Worm (Caenorhabditis elegans) whole organism, L2 larva: ENCODE data around the gene Y27F2A.8.
"Not testable (repeated sequence)": the region's sequence is repeated elsewhere in the genome, so short reads cannot be mapped to it uniquely, and the experiment has no call there.

Experiments used
- R02D3.7 ChIP-seq: fragments of 150-350 bp; optimal IDR thresholded peaks from 2 replicates; lab custom pipeline; 2014; ENCODE audit warnings: missing biosample characterization, missing genetic modification characterization
- Y55F3AM.14 ChIP-seq: fragments of 200-800 bp; sonication (Bioruptor generic); optimal IDR thresholded peaks from 2 replicates; lab custom pipeline; 2018; ENCODE audit warnings: mild to moderate bottlenecking, missing genetic modification characterization, missing compliant biosample characterization
- ZK546.5 ChIP-seq: sonication (generic microtip); optimal IDR thresholded peaks from 2 replicates; lab custom pipeline; 2017; ENCODE audit warnings: missing biosample characterization, missing genetic modification characterization
- alr-1 ChIP-seq: fragments of 150-350 bp; optimal IDR thresholded peaks from 2 replicates; lab custom pipeline; 2014; ENCODE audit warnings: missing biosample characterization, missing genetic modification characterization
- aly-2 ChIP-seq: fragments of 150-350 bp; optimal IDR thresholded peaks from 2 replicates; lab custom pipeline; 2014; ENCODE audit warnings: missing biosample characterization, missing genetic modification characterization
- ama-1 ChIP-seq: fragments of 150-350 bp; optimal IDR thresholded peaks from 2 replicates; lab custom pipeline; 2018; ENCODE audit warnings: inconsistent platforms
- blmp-1 ChIP-seq: sonication (generic microtip); optimal IDR thresholded peaks from 2 replicates; lab custom pipeline; 2017; ENCODE audit warnings: missing genetic modification characterization, mild to moderate bottlenecking, missing compliant biosample characterization, antibody characterized with exemption, moderate library complexity; ENCODE audit not compliant: insufficient read depth
- crh-2 ChIP-seq: sonication (generic microtip); optimal IDR thresholded peaks from 2 replicates; lab custom pipeline; 2017; ENCODE audit warnings: missing biosample characterization, missing genetic modification characterization
- dmd-4 ChIP-seq: sonication (generic microtip); optimal IDR thresholded peaks from 2 replicates; lab custom pipeline; 2017; ENCODE audit warnings: missing biosample characterization, missing genetic modification characterization
- egl-27 ChIP-seq: sonication (generic microtip); optimal IDR thresholded peaks from 3 replicates; lab custom pipeline; 2017; ENCODE audit warnings: missing biosample characterization, missing genetic modification reagents, missing genetic modification characterization
- elt-3 ChIP-seq: sonication (generic microtip); optimal IDR thresholded peaks from 2 replicates; lab custom pipeline; 2017; ENCODE audit warnings: missing biosample characterization, missing genetic modification characterization
- fos-1 ChIP-seq: fragments of 150-350 bp; optimal IDR thresholded peaks from 2 replicates; lab custom pipeline; 2014; ENCODE audit warnings: missing biosample characterization, missing genetic modification characterization
- gmeb-1 ChIP-seq: fragments of 150-350 bp; optimal IDR thresholded peaks from 2 replicates; lab custom pipeline; 2014; ENCODE audit warnings: missing biosample characterization, missing genetic modification characterization
- lin-11 ChIP-seq: fragments of 150-350 bp; sonication (generic microtip); optimal IDR thresholded peaks from 2 replicates; lab custom pipeline; 2014; ENCODE audit warnings: missing biosample characterization, missing genetic modification characterization, inconsistent platforms, mixed read lengths
- lin-13 ChIP-seq: fragments of 150-350 bp; optimal IDR thresholded peaks from 2 replicates; lab custom pipeline; 2014; ENCODE audit warnings: missing biosample characterization, missing genetic modification reagents, missing genetic modification characterization
- lin-39 ChIP-seq: fragments of 150-350 bp; optimal IDR thresholded peaks from 2 replicates; lab custom pipeline; 2014; ENCODE audit warnings: missing biosample characterization, missing genetic modification reagents, missing genetic modification characterization
- lsy-2 ChIP-seq, 2 experiments: fragments of 150-350 bp in 1 of 2; sonication (generic microtip) in 1 of 2; optimal IDR thresholded peaks; 2 replicates each; lab custom pipeline; 2014 to 2017; ENCODE audit warnings: missing biosample characterization in 2 of 2, missing genetic modification characterization in 2 of 2
- mab-5 ChIP-seq: fragments of 150-350 bp; optimal IDR thresholded peaks from 2 replicates; lab custom pipeline; 2014; ENCODE audit warnings: missing biosample characterization, missing genetic modification characterization
- mbf-1 ChIP-seq: sonication (generic microtip); optimal IDR thresholded peaks from 2 replicates; lab custom pipeline; 2017; ENCODE audit warnings: missing biosample characterization, missing genetic modification characterization
- mdl-1 ChIP-seq, 2 experiments: fragments of 150-350 bp in 1 of 2; sonication (generic microtip) in 1 of 2; optimal IDR thresholded peaks; 2 replicates each; lab custom pipeline; 2017; ENCODE audit warnings: missing biosample characterization in 2 of 2, missing genetic modification characterization in 2 of 2
- nhr-10 ChIP-seq: sonication (generic microtip); optimal IDR thresholded peaks from 2 replicates; lab custom pipeline; 2017; ENCODE audit warnings: missing biosample characterization, missing genetic modification characterization
- nhr-12 ChIP-seq: fragments of 150-350 bp; optimal IDR thresholded peaks from 2 replicates; lab custom pipeline; 2014; ENCODE audit warnings: missing biosample characterization, missing genetic modification characterization
- nhr-129 ChIP-seq: fragments of 150-350 bp; optimal IDR thresholded peaks from 2 replicates; lab custom pipeline; 2014; ENCODE audit warnings: missing biosample characterization, missing genetic modification characterization
- nhr-21 ChIP-seq: fragments of 150-350 bp; optimal IDR thresholded peaks from 2 replicates; lab custom pipeline; 2014; ENCODE audit warnings: missing biosample characterization, missing genetic modification characterization
- nhr-23 ChIP-seq: fragments of 150-350 bp; optimal IDR thresholded peaks from 2 replicates; lab custom pipeline; 2014; ENCODE audit warnings: missing biosample characterization, missing genetic modification reagents, missing genetic modification characterization
- nhr-237 ChIP-seq: fragments of 150-350 bp; optimal IDR thresholded peaks from 2 replicates; lab custom pipeline; 2014; ENCODE audit warnings: missing biosample characterization, missing genetic modification characterization
- nhr-77 ChIP-seq: fragments of 150-350 bp; optimal IDR thresholded peaks from 2 replicates; lab custom pipeline; 2014; ENCODE audit warnings: missing biosample characterization, missing genetic modification characterization
- peb-1 ChIP-seq: fragments of 150-350 bp; optimal IDR thresholded peaks from 2 replicates; lab custom pipeline; 2014; ENCODE audit warnings: missing biosample characterization, missing genetic modification characterization
- sem-4 ChIP-seq: fragments of 150-350 bp; optimal IDR thresholded peaks from 2 replicates; lab custom pipeline; 2014; ENCODE audit warnings: missing biosample characterization, missing genetic modification reagents, missing genetic modification characterization
- sma-3 ChIP-seq: sonication (generic microtip); optimal IDR thresholded peaks from 2 replicates; lab custom pipeline; 2016; ENCODE audit warnings: missing genetic modification reagents, missing genetic modification characterization, missing compliant biosample characterization
- sma-9 ChIP-seq, 2 experiments: fragments of 150-350 bp in 1 of 2; sonication (generic microtip) in 1 of 2; optimal IDR thresholded peaks; 2 replicates each; lab custom pipeline; 2014 to 2016; ENCODE audit warnings: missing genetic modification characterization in 2 of 2, mild to moderate bottlenecking in 1 of 2, missing biosample characterization in 1 of 2, missing compliant biosample characterization in 1 of 2, missing genetic modification reagents in 1 of 2, moderate library complexity in 1 of 2
- unc-55 ChIP-seq: fragments of 150-350 bp; sonication (generic microtip); optimal IDR thresholded peaks from 3 replicates; lab custom pipeline; 2014; ENCODE audit warnings: missing biosample characterization, missing genetic modification reagents, missing genetic modification characterization
- zag-1 ChIP-seq: fragments of 150-350 bp; optimal IDR thresholded peaks from 2 replicates; lab custom pipeline; 2014; ENCODE audit warnings: missing biosample characterization, missing genetic modification characterization
- ztf-1 ChIP-seq: fragments of 200-800 bp; sonication (Bioruptor generic); conservative IDR thresholded peaks from 2 replicates; pipeline ENCODE4 v1.3.6; 2022; ENCODE audit warnings: missing genetic modification characterization, missing compliant biosample characterization

Gene Y27F2A.8

ce11 chrII:3158985-3159384 lies 24.6 kb upstream of the Y27F2A.8 start, which contains the start of gene sri-34:
sri-34 (minus strand) TSS chrII:3159085.
- TF ChIP-seq sma-9 (GFP tag; optimal IDR thresholded peaks at IDR 0.05; lab: Kevin White, UChicago) (no peak), sma-9 (tag; optimal IDR thresholded peaks at IDR 0.05; lab: Kevin White, UChicago) (no peak), ZK546.5 (tag; lab: Kevin White, UChicago) (no peak), ama-1 (lab: Kevin White, UChicago) (no peak), nhr-12 (no peak), mbf-1 (tag; lab: Kevin White, UChicago) (no peak), sem-4 (tag; lab: Kevin White, UChicago) (no peak), ztf-1 (no peak)

ce11 chrII:3170089-3170488 lies 13.5 kb upstream of the Y27F2A.8 start, which contains the start of gene fbxc-55:
fbxc-55 (minus strand) TSS chrII:3170189.
- TF ChIP-seq crh-2 (no peak), peb-1 (no peak), unc-55 (GFP tag; lab: Kevin White, UChicago) (no peak), sma-3 (GFP tag; lab: Kevin White, UChicago) (no peak), lsy-2 (tag; optimal IDR thresholded peaks at IDR 0.05; lab: Kevin White, UChicago) (no peak), nhr-12 (no peak), blmp-1 (no peak), alr-1 (tag; lab: Kevin White, UChicago) (no peak), lin-13 (GFP tag; lab: Kevin White, UChicago) (no peak), mab-5 (tag; lab: Kevin White, UChicago) (no peak), elt-3 (tag; lab: Kevin White, UChicago) (no peak), Y55F3AM.14 (GFP tag; lab: Kevin White, UChicago) (no peak), mdl-1 (tag; optimal IDR thresholded peaks at IDR 0.05; lab: Kevin White, UChicago) (no peak), sem-4 (tag; lab: Kevin White, UChicago) (no peak), lin-39 (no peak), ZK546.5 (tag; lab: Kevin White, UChicago) (no peak), aly-2 (tag; lab: Kevin White, UChicago) (no peak)

- TF ChIP-seq sem-4 (tag; lab: Kevin White, UChicago) (no peak), dmd-4 (no peak), nhr-23 (tag; lab: Kevin White, UChicago) (no peak), nhr-10 (no peak), zag-1 (tag; lab: Kevin White, UChicago) (no peak), mbf-1 (tag; lab: Kevin White, UChicago) (no peak), sma-9 (GFP tag; optimal IDR thresholded peaks at IDR 0.05; lab: Kevin White, UChicago) (no peak), sma-9 (tag; optimal IDR thresholded peaks at IDR 0.05; lab: Kevin White, UChicago) (no peak), nhr-77 (tag; lab: Kevin White, UChicago) (no peak), gmeb-1 (tag; lab: Kevin White, UChicago) (no peak), lin-11 (no peak), elt-3 (tag; lab: Kevin White, UChicago) (no peak), egl-27 (tag; lab: Kevin White, UChicago) (no peak), ama-1 (lab: Kevin White, UChicago) (no peak), nhr-129 (no peak), unc-55 (GFP tag; lab: Kevin White, UChicago) (no peak), lin-39 (no peak), R02D3.7 (tag; lab: Kevin White, UChicago) (no peak), fos-1 (no peak), ZK546.5 (tag; lab: Kevin White, UChicago) (no peak), nhr-21 (no peak)
Measured at ce11 chrII:3172176-3172575, 11.4 kb upstream of the Y27F2A.8 start, which contains the start of gene Y27F2A.10. Y27F2A.10 (minus strand) TSS chrII:3172276.

DNA sequence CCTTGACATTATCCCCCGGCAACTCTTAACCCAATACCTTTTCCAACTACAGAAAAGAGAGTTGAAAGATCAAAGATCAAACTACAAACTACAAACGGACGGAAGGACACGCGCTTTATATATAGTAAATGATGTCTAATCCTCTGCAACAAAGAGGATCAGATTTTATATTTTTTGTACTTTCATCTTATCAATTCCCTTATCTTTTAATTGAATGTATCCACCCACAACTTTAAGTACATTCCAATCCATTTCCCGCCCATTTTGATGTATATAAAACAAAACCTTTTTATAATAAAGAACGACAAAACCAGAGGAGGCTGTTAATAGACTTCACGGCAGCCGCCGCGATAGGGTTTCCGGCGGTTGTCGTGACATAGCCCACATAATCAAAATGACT lies 5.9 kb upstream of the Y27F2A.8 start, which contains the start of gene sri-40:
sri-40 (plus strand) TSS at position 301 of the 400 bp plus-strand sequence.
- not testable (repeated sequence) for TF ChIP-seq gmeb-1, nhr-237, nhr-77 (tag; lab: Kevin White, UChicago)

- not testable (repeated sequence) for TF ChIP-seq unc-55 (GFP tag; lab: Kevin White, UChicago); gmeb-1 (tag; lab: Kevin White, UChicago); lin-39
- TF ChIP-seq, all 48 proteins: peak for 0; not testable (repeated sequence) for 48
Measured at ce11 chrII:3184858-3185257, 1.3 kb downstream of the Y27F2A.8 start, which contains the start of gene sri-78. sri-78 (plus strand) TSS chrII:3185158.
